Fruit fly (Drosophila melanogaster) whole organism, embryonic: ENCODE data around the gene PIG-Wb.

Experiments used
- Ada2b ChIP-seq: fragments of 200-800 bp; sonication (Bioruptor generic); IDR thresholded peaks from 2 replicates; pipeline ENCODE4 v1.3.6; 2022; ENCODE audit warnings: missing biosample characterization, missing genetic modification characterization
- Atf3 ChIP-seq: fragments of 200-800 bp; sonication (Bioruptor generic); optimal IDR thresholded peaks from 3 replicates; lab custom pipeline; 2016; ENCODE audit warnings: missing biosample characterization, missing genetic modification characterization
- Blimp-1 ChIP-seq: fragments of 200-800 bp; sonication (Bioruptor generic); optimal IDR thresholded peaks from 3 replicates; lab custom pipeline; 2018; ENCODE audit warnings: missing biosample characterization, missing genetic modification characterization, mild to moderate bottlenecking, moderate library complexity, missing genetic modification reagents
- CG10979 ChIP-seq: fragments of 200-800 bp; sonication (Bioruptor generic); optimal IDR thresholded peaks from 2 replicates; lab custom pipeline; 2018; ENCODE audit warnings: missing biosample characterization, mild to moderate bottlenecking, missing genetic modification characterization, moderate library complexity
- CG11696 ChIP-seq: fragments of 200-800 bp; sonication (Bioruptor generic); IDR thresholded peaks from 2 replicates; pipeline ENCODE4 v1.3.6; 2022; ENCODE audit warnings: missing biosample characterization, missing genetic modification characterization
- CG12744 ChIP-seq: fragments of 200-800 bp; sonication (Bioruptor generic); optimal IDR thresholded peaks from 2 replicates; lab custom pipeline; 2016; ENCODE audit warnings: missing biosample characterization, missing genetic modification characterization
- CG12769 ChIP-seq: fragments of 200-800 bp; sonication (Bioruptor generic); optimal IDR thresholded peaks from 2 replicates; lab custom pipeline; 2019; ENCODE audit warnings: missing biosample characterization, mild to moderate bottlenecking, missing genetic modification characterization, moderate library complexity
- CG14014 ChIP-seq: fragments of 200-800 bp; sonication (Bioruptor generic); IDR thresholded peaks from 2 replicates; pipeline ENCODE4 v1.3.6; 2022; ENCODE audit warnings: missing biosample characterization, missing genetic modification characterization
- CG15479 ChIP-seq: fragments of 200-800 bp; sonication (Bioruptor generic); optimal IDR thresholded peaks from 3 replicates; lab custom pipeline; 2019; ENCODE audit warnings: missing biosample characterization, mild to moderate bottlenecking, missing genetic modification characterization, moderate library complexity
- CG16779 ChIP-seq: fragments of 200-800 bp; sonication (Bioruptor generic); IDR thresholded peaks from 2 replicates; pipeline ENCODE4 v1.3.6; 2022; ENCODE audit warnings: missing biosample characterization, missing genetic modification characterization
- CG17359 ChIP-seq: fragments of 200-800 bp; sonication (Bioruptor generic); optimal IDR thresholded peaks from 3 replicates; lab custom pipeline; 2018; ENCODE audit warnings: missing biosample characterization, mild to moderate bottlenecking, missing genetic modification characterization, moderate library complexity
- CG2678 ChIP-seq: fragments of 200-800 bp; sonication (Bioruptor generic); optimal IDR thresholded peaks from 3 replicates; lab custom pipeline; 2019; ENCODE audit warnings: missing biosample characterization, mild to moderate bottlenecking, missing genetic modification characterization, moderate library complexity
- CG3163 ChIP-seq: fragments of 200-800 bp; sonication (Bioruptor generic); optimal IDR thresholded peaks from 3 replicates; lab custom pipeline; 2016; ENCODE audit warnings: missing biosample characterization, missing genetic modification characterization
- CG3847 ChIP-seq: fragments of 200-800 bp; sonication (Bioruptor generic); IDR thresholded peaks from 2 replicates; pipeline ENCODE4 v1.3.6; 2022; ENCODE audit warnings: missing biosample characterization, missing genetic modification characterization
- CG6272 ChIP-seq: fragments of 200-800 bp; sonication (Bioruptor generic); IDR thresholded peaks from 2 replicates; pipeline ENCODE4 v1.3.6; 2022; ENCODE audit warnings: missing biosample characterization, missing genetic modification characterization
- CG9215 ChIP-seq: fragments of 200-800 bp; sonication (Bioruptor generic); IDR thresholded peaks from 2 replicates; pipeline ENCODE4 v1.3.6; 2022; ENCODE audit warnings: missing biosample characterization, missing genetic modification characterization
- D19A ChIP-seq: fragments of 200-800 bp; optimal IDR thresholded peaks from 3 replicates; lab custom pipeline; 2019; ENCODE audit warnings: missing biosample characterization, mild to moderate bottlenecking, missing genetic modification characterization, moderate library complexity
- Deaf1 ChIP-seq: fragments of 200-800 bp; optimal IDR thresholded peaks from 3 replicates; lab custom pipeline; 2019; ENCODE audit warnings: missing biosample characterization, mild to moderate bottlenecking, missing genetic modification characterization, moderate library complexity
- Dref ChIP-seq: fragments of 200-800 bp; sonication (Bioruptor generic); IDR thresholded peaks from 2 replicates; pipeline ENCODE4 v1.3.6; 2022; ENCODE audit warnings: missing biosample characterization, missing genetic modification characterization
- GATAe ChIP-seq: fragments of 200-800 bp; sonication (Bioruptor generic); conservative IDR thresholded peaks from 2 replicates; pipeline ENCODE4 v1.3.6; 2022; ENCODE audit warnings: missing biosample characterization, missing genetic modification characterization
- HLH54F ChIP-seq: fragments of 200-800 bp; sonication (Bioruptor generic); optimal IDR thresholded peaks from 3 replicates; lab custom pipeline; 2016; ENCODE audit warnings: missing biosample characterization, missing genetic modification characterization
- Hey ChIP-seq: fragments of 200-800 bp; sonication (Bioruptor generic); optimal IDR thresholded peaks from 3 replicates; lab custom pipeline; 2018; ENCODE audit warnings: missing biosample characterization, mild to moderate bottlenecking, missing genetic modification characterization
- Hr78 ChIP-seq, 2 experiments: fragments of 200-800 bp in 1 of 2; fragments of >200 bp in 1 of 2; sonication (Bioruptor generic) in 1 of 2; optimal IDR thresholded peaks; 2 replicates each; lab custom pipeline; 2017 to 2019; ENCODE audit warnings: missing biosample characterization in 2 of 2, missing genetic modification characterization in 2 of 2, mild to moderate bottlenecking in 1 of 2, moderate library complexity in 1 of 2
- Med ChIP-seq: fragments of 200-800 bp; sonication (Bioruptor generic); peaks from one replicate; lab custom pipeline; 2016; ENCODE audit warnings: missing biosample characterization, missing genetic modification characterization, mild to moderate bottlenecking, inconsistent platforms, moderate library complexity
- Mrtf ChIP-seq: fragments of 200-800 bp; sonication (Bioruptor generic); IDR thresholded peaks from 3 replicates; pipeline ENCODE4 v1.3.6; 2022; ENCODE audit warnings: missing biosample characterization, missing genetic modification characterization
- Six4 ChIP-seq: fragments of 200-800 bp; sonication (Bioruptor generic); optimal IDR thresholded peaks from 2 replicates; lab custom pipeline; 2016; ENCODE audit warnings: missing biosample characterization, missing genetic modification characterization
- TFAM ChIP-seq: fragments of 200-800 bp; sonication (Bioruptor generic); optimal IDR thresholded peaks from 2 replicates; lab custom pipeline; 2017; ENCODE audit warnings: missing biosample characterization, missing genetic modification characterization, inconsistent platforms
- Xbp1 ChIP-seq: fragments of 200-800 bp; sonication (Bioruptor generic); optimal IDR thresholded peaks from 3 replicates; lab custom pipeline; 2016; ENCODE audit warnings: missing biosample characterization, mild to moderate bottlenecking, missing genetic modification characterization
- Xrp1 ChIP-seq: fragments of 200-800 bp; sonication (Bioruptor generic); IDR thresholded peaks from 2 replicates; pipeline ENCODE4 v1.3.6; 2022; ENCODE audit warnings: missing biosample characterization, missing genetic modification characterization
- ac ChIP-seq: fragments of 200-800 bp; sonication (Bioruptor generic); optimal IDR thresholded peaks from 3 replicates; lab custom pipeline; 2017; ENCODE audit warnings: missing biosample characterization, mild to moderate bottlenecking, missing genetic modification characterization
- aop ChIP-seq: fragments of 200-800 bp; sonication (Bioruptor generic); IDR thresholded peaks from 2 replicates; pipeline ENCODE4 v1.3.6; 2022; ENCODE audit warnings: missing biosample characterization, missing genetic modification characterization
- caup ChIP-seq: fragments of 200-800 bp; sonication (Bioruptor generic); optimal IDR thresholded peaks from 3 replicates; lab custom pipeline; 2017; ENCODE audit warnings: missing biosample characterization, mild to moderate bottlenecking, missing genetic modification characterization, moderate library complexity; ENCODE audit not compliant: severe bottlenecking
- chm ChIP-seq: fragments of 200-800 bp; sonication (Bioruptor generic); IDR thresholded peaks from 2 replicates; pipeline ENCODE4 v1.3.6; 2022; ENCODE audit warnings: missing biosample characterization, missing genetic modification characterization
- chn ChIP-seq: fragments of 200-800 bp; sonication (Bioruptor generic); optimal IDR thresholded peaks from 2 replicates; lab custom pipeline; 2016; ENCODE audit warnings: missing biosample characterization, missing genetic modification characterization
- fd102C ChIP-seq: fragments of 200-800 bp; sonication (Bioruptor generic); optimal IDR thresholded peaks from 2 replicates; lab custom pipeline; 2018; ENCODE audit warnings: missing biosample characterization, mild to moderate bottlenecking, missing genetic modification characterization, moderate library complexity
- fd3F ChIP-seq: fragments of 200-800 bp; sonication (Bioruptor generic); optimal IDR thresholded peaks from 2 replicates; lab custom pipeline; 2018; ENCODE audit warnings: missing biosample characterization, mild to moderate bottlenecking, missing genetic modification characterization, moderate library complexity
- fu2 ChIP-seq: fragments of 200-800 bp; sonication (Bioruptor generic); optimal IDR thresholded peaks from 2 replicates; lab custom pipeline; 2016; ENCODE audit warnings: missing biosample characterization, missing genetic modification characterization
- grau ChIP-seq: fragments of 200-800 bp; optimal IDR thresholded peaks from 3 replicates; lab custom pipeline; 2019; ENCODE audit warnings: missing biosample characterization, mild to moderate bottlenecking, missing genetic modification characterization, moderate library complexity
- hkb ChIP-seq, 2 experiments: fragments of 200-800 bp in 1 of 2; fragments of >200 bp in 1 of 2; sonication (Bioruptor generic) in 1 of 2; IDR thresholded peaks in 1 of 2; optimal IDR thresholded peaks in 1 of 2; 2 replicates each; pipeline versions ENCODE4 v1.3.6 to Lab custom; 2017 to 2022; ENCODE audit warnings: missing biosample characterization in 1 of 2, missing genetic modification characterization in 1 of 2
- kni ChIP-seq: fragments of 200-800 bp; sonication (Bioruptor generic); optimal IDR thresholded peaks from 3 replicates; lab custom pipeline; 2017; ENCODE audit warnings: mild to moderate bottlenecking, missing biosample characterization, missing genetic modification reagents, missing genetic modification characterization
- lab ChIP-seq: fragments of 200-800 bp; sonication (Bioruptor generic); optimal IDR thresholded peaks from 3 replicates; lab custom pipeline; 2017; ENCODE audit warnings: missing biosample characterization, missing genetic modification characterization, mild to moderate bottlenecking, moderate library complexity, missing genetic modification reagents
- luna ChIP-seq: fragments of 200-800 bp; sonication (Bioruptor generic); optimal IDR thresholded peaks from 2 replicates; lab custom pipeline; 2016; ENCODE audit warnings: missing biosample characterization, missing genetic modification characterization
- maf-S ChIP-seq: fragments of 200-800 bp; sonication (Bioruptor generic); optimal IDR thresholded peaks from 2 replicates; lab custom pipeline; 2016; ENCODE audit warnings: missing biosample characterization, missing genetic modification characterization
- nmo ChIP-seq: fragments of 200-800 bp; sonication (Bioruptor generic); optimal IDR thresholded peaks from 2 replicates; lab custom pipeline; 2018; ENCODE audit warnings: missing biosample characterization, mild to moderate bottlenecking, missing genetic modification characterization, moderate library complexity
- pb ChIP-seq: fragments of 200-800 bp; sonication (Bioruptor generic); optimal IDR thresholded peaks from 3 replicates; lab custom pipeline; 2016; ENCODE audit warnings: missing biosample characterization, missing genetic modification characterization
- pros ChIP-seq: fragments of 200-800 bp; sonication (Bioruptor generic); optimal IDR thresholded peaks from 3 replicates; lab custom pipeline; 2019; ENCODE audit warnings: missing biosample characterization, mild to moderate bottlenecking, missing genetic modification characterization, moderate library complexity
- sim ChIP-seq: fragments of 200-800 bp; sonication (Bioruptor generic); IDR thresholded peaks from 2 replicates; pipeline ENCODE4 v1.3.6; 2022; ENCODE audit warnings: missing biosample characterization, missing genetic modification characterization
- slou ChIP-seq: fragments of 200-800 bp; sonication (Bioruptor generic); optimal IDR thresholded peaks from 3 replicates; lab custom pipeline; 2016; ENCODE audit warnings: missing biosample characterization, missing genetic modification characterization
- sna ChIP-seq: fragments of 200-800 bp; sonication (Bioruptor generic); IDR thresholded peaks from 2 replicates; pipeline ENCODE4 v1.3.6; 2022; ENCODE audit warnings: missing biosample characterization, missing genetic modification characterization; ENCODE audit not compliant: partially characterized antibody
- wek ChIP-seq: fragments of 200-800 bp; sonication (Bioruptor generic); optimal IDR thresholded peaks from 3 replicates; lab custom pipeline; 2018; ENCODE audit warnings: missing biosample characterization, mild to moderate bottlenecking, missing genetic modification characterization, moderate library complexity

Gene PIG-Wb

dm6 chr3L:1755458-1755984 lies 17.6 kb upstream of the PIG-Wb start, which contains the start of gene Cht2 (continued):
- TF ChIP-seq CG12769 (tag; lab: Kevin White, UChicago) (peak; percentile 70), ac (GFP tag; lab: Kevin White, UChicago) (no peak), CG9215 (GFP tag; lab: Robert Waterston, UW) (no peak), Ada2b (GFP tag; lab: Robert Waterston, UW) (no peak), aop (GFP tag; lab: Robert Waterston, UW) (no peak), CG17359 (tag; lab: Kevin White, UChicago) (no peak), CG2678 (tag; lab: Kevin White, UChicago) (no peak), fu2 (GFP tag; lab: Kevin White, UChicago) (no peak), GATAe (no peak), CG10979 (no peak), CG11696 (GFP tag; lab: Robert Waterston, UW) (no peak), sna (GFP tag; lab: Robert Waterston, UW) (peak; percentile 27; the same call in 1 of the 2 replicates), slou (GFP tag; lab: Kevin White, UChicago) (no peak), maf-S (GFP tag; lab: Kevin White, UChicago) (no peak), fd102C (GFP tag; lab: Kevin White, UChicago) (no peak), nmo (GFP tag; lab: Kevin White, UChicago) (no peak), Hr78 (GFP tag; optimal IDR thresholded peaks at IDR 0.05; lab: Kevin White, UChicago) (peak in 1 of 2 experiments; percentile 66), Atf3 (GFP tag; lab: Kevin White, UChicago) (no peak), sim (no peak), CG16779 (0 out of 2 replicates have a peak, but pooled peaks have one; percentile 11), TFAM (no peak), grau (tag; lab: Kevin White, UChicago) (no peak), chm (0 out of 2 replicates have a peak, but pooled peaks have one; percentile 12), D19A (tag; lab: Kevin White, UChicago) (no peak), pb (GFP tag; lab: Kevin White, UChicago) (no peak), CG14014 (no peak; the same call in 1 of the 2 replicates), fd3F (GFP tag; lab: Kevin White, UChicago) (no peak), pros (GFP tag; lab: Kevin White, UChicago) (peak; percentile 91), CG12744 (GFP tag; lab: Kevin White, UChicago) (no peak), CG3847 (GFP tag; lab: Robert Waterston, UW) (no peak), Deaf1 (tag; lab: Kevin White, UChicago) (peak; percentile 94), Blimp-1 (GFP tag; lab: Kevin White, UChicago) (no peak), Xbp1 (GFP tag; lab: Kevin White, UChicago) (no peak), Xrp1 (no peak), Med (peak; percentile 76), Six4 (GFP tag; lab: Kevin White, UChicago) (no peak), hkb (optimal IDR thresholded peaks at IDR 0.05; lab: Kevin White, UChicago) (no peak), hkb (GFP tag; IDR thresholded peaks at IDR 0.05; lab: Robert Waterston, UW) (no peak), CG6272 (GFP tag; lab: Robert Waterston, UW) (no peak), Mrtf (GFP tag; lab: Robert Waterston, UW) (no peak), Dref (GFP tag; lab: Robert Waterston, UW) (0 out of 2 replicates have a peak, but pooled peaks have one; percentile 7), CG3163 (GFP tag; lab: Kevin White, UChicago) (peak; percentile 82), chn (GFP tag; lab: Kevin White, UChicago) (no peak), wek (GFP tag; lab: Kevin White, UChicago) (no peak), luna (GFP tag; lab: Kevin White, UChicago) (no peak), CG15479 (GFP tag; lab: Kevin White, UChicago) (no peak), caup (no peak), Hey (no peak), HLH54F (GFP tag; lab: Kevin White, UChicago) (no peak), lab (GFP tag; lab: Kevin White, UChicago) (no peak), kni (peak; percentile 85)
